Fruit fly (Drosophila melanogaster): ENCODE results near the gene PyK.
A peak's percentile ranks its signal among the peaks of the same experiment; 100 is the strongest.

PyK gene

dm6 chr3R:22362218-22362907 is 5.0 kb upstream of the PyK start, which contains the start of the genes JMJD6, CG7071 and Muted (continued):
- peak; percentile 85 for TF ChIP-seq Usf (GFP tag; optimal IDR thresholded peaks at IDR 0.05)
- TF ChIP-seq CG3281 (GFP tag; optimal IDR thresholded peaks at IDR 0.05) = peak; percentile 92
- no peak for TF ChIP-seq cg (GFP tag; optimal IDR thresholded peaks at IDR 0.05)
- TF ChIP-seq zen (tag; optimal IDR thresholded peaks at IDR 0.05) = peak; percentile 88
- peak; percentile 32 for TF ChIP-seq NC2α (GFP tag; optimal IDR thresholded peaks at IDR 0.05)
- peak; percentile 79 for TF ChIP-seq E2f2 (GFP tag; IDR thresholded peaks at IDR 0.05)
- peak; percentile 98 for TF ChIP-seq Med (GFP tag)
- peak; percentile 70 for TF ChIP-seq ab (GFP tag; optimal IDR thresholded peaks at IDR 0.05)
- peak; percentile 92 for TF ChIP-seq ken (GFP tag; IDR thresholded peaks at IDR 0.05)
- peak; percentile 97 for TF ChIP-seq CG12659 (GFP tag; optimal IDR thresholded peaks at IDR 0.05)
- TF ChIP-seq her (GFP tag; optimal IDR thresholded peaks at IDR 0.05) = peak; percentile 30
- TF ChIP-seq dm (GFP tag; optimal IDR thresholded peaks at IDR 0.05) = peak; percentile 84
- peak; percentile 86 for TF ChIP-seq CG4820 (GFP tag; optimal IDR thresholded peaks at IDR 0.05)
- peak; percentile 93 for TF ChIP-seq seq (GFP tag; IDR thresholded peaks at IDR 0.05)
- TF ChIP-seq unpg (GFP tag; optimal IDR thresholded peaks at IDR 0.05) = peak; percentile 92
- no peak for TF ChIP-seq CG15073 (GFP tag; optimal IDR thresholded peaks at IDR 0.05)
- TF ChIP-seq bcd (GFP tag; optimal IDR thresholded peaks at IDR 0.05) = peak; percentile 90
- TF ChIP-seq Pdp1 (GFP tag; optimal IDR thresholded peaks at IDR 0.05) = peak; percentile 81 to 91
- TF ChIP-seq CG7271 (tag; optimal IDR thresholded peaks at IDR 0.05) = peak; percentile 69
- TF ChIP-seq grau (tag; optimal IDR thresholded peaks at IDR 0.05) = peak; percentile 83
- TF ChIP-seq bsh (GFP tag; optimal IDR thresholded peaks at IDR 0.05) = peak in 1 of 2 experiments; percentile 91
- peak; percentile 90 for TF ChIP-seq CG34224 (GFP tag; IDR thresholded peaks at IDR 0.05; ENCODE audit: partially characterized antibody)
- TF ChIP-seq tna (GFP tag; IDR thresholded peaks at IDR 0.05; ENCODE audit: partially characterized antibody) = peak; percentile 42; the same call in 1 of the 2 replicates
- peak; percentile 65 for TF ChIP-seq gcm2 (GFP tag; optimal IDR thresholded peaks at IDR 0.05)
- TF ChIP-seq CG6175 (GFP tag; IDR thresholded peaks at IDR 0.05) = peak; percentile 81
- peak; percentile 42 for TF ChIP-seq Tbp (GFP tag; optimal IDR thresholded peaks at IDR 0.05)
- peak; percentile 85; the same call in 2 of the 3 replicates for TF ChIP-seq otp (GFP tag; IDR thresholded peaks at IDR 0.05)
- TF ChIP-seq CG10543 (GFP tag; optimal IDR thresholded peaks at IDR 0.05) = peak; percentile 94
- TF ChIP-seq CG12942 (GFP tag; optimal IDR thresholded peaks at IDR 0.05) = peak; percentile 89
- peak; percentile 77 for TF ChIP-seq exex (tag; optimal IDR thresholded peaks at IDR 0.05)
- peak; percentile 97 for TF ChIP-seq lilli (GFP tag; optimal IDR thresholded peaks at IDR 0.05)
- peak; percentile 89 for TF ChIP-seq pnt (GFP tag; optimal IDR thresholded peaks at IDR 0.05)
- peak; percentile 95 for TF ChIP-seq lab (GFP tag; optimal IDR thresholded peaks at IDR 0.05)
- peak; percentile 87 for TF ChIP-seq cato (GFP tag; optimal IDR thresholded peaks at IDR 0.05; ENCODE audit: borderline replicate concordance)
- peak; percentile 92 for TF ChIP-seq hbn (GFP tag; IDR thresholded peaks at IDR 0.05; ENCODE audit: partially characterized antibody)
- TF ChIP-seq CG3163 (GFP tag; optimal IDR thresholded peaks at IDR 0.05) = peak; percentile 33
- peak; percentile 82 for TF ChIP-seq Oli (tag; optimal IDR thresholded peaks at IDR 0.05)
- TF ChIP-seq gro (GFP tag; optimal IDR thresholded peaks at IDR 0.05) = peak; percentile 93
- peak; percentile 76 for TF ChIP-seq ssp (GFP tag; IDR thresholded peaks at IDR 0.05)
- peak; percentile 31 for TF ChIP-seq sima (GFP tag; optimal IDR thresholded peaks at IDR 0.05)
- TF ChIP-seq Mes4 (GFP tag; optimal IDR thresholded peaks at IDR 0.05) = peak; percentile 81
- peak; percentile 94 for TF ChIP-seq CG13287 (GFP tag; IDR thresholded peaks at IDR 0.05; ENCODE audit: partially characterized antibody)
- peak; percentile 90 for TF ChIP-seq CG17359 (tag; optimal IDR thresholded peaks at IDR 0.05)
- peak; percentile 78 for TF ChIP-seq CG3065 (GFP tag; optimal IDR thresholded peaks at IDR 0.05)
- peak; percentile 84 for TF ChIP-seq danr (GFP tag; IDR thresholded peaks at IDR 0.05)
- TF ChIP-seq Atf-2 (GFP tag; optimal IDR thresholded peaks at IDR 0.05) = peak; percentile 87
- peak; percentile 91 for TF ChIP-seq CG11247 (GFP tag; IDR thresholded peaks at IDR 0.05)
- TF ChIP-seq cwo (GFP tag; optimal IDR thresholded peaks at IDR 0.05) = peak; percentile 77
- TF ChIP-seq CG17186 (GFP tag; optimal IDR thresholded peaks at IDR 0.05) = peak; percentile 60

Measured in whole organism, embryonic.